Fruit fly (Drosophila melanogaster) whole organism, embryonic: Measurements from ENCODE around the gene CG15343.

Experiments used
- Aef1 ChIP-seq: fragments of 200-800 bp; sonication (Bioruptor generic); IDR thresholded peaks from 3 replicates; pipeline ENCODE4 v1.3.6; 2022; ENCODE audit warnings: missing biosample characterization, missing genetic modification characterization
- CG10147 ChIP-seq: fragments of 200-800 bp; sonication (Bioruptor generic); optimal IDR thresholded peaks from 2 replicates; lab custom pipeline; 2019; ENCODE audit warnings: missing biosample characterization, mild to moderate bottlenecking, missing genetic modification characterization, moderate library complexity
- CG10431 ChIP-seq: fragments of 200-800 bp; sonication (Bioruptor generic); optimal IDR thresholded peaks from 3 replicates; lab custom pipeline; 2018; ENCODE audit warnings: missing biosample characterization, mild to moderate bottlenecking, missing genetic modification characterization
- CG12104 ChIP-seq: fragments of 200-800 bp; sonication (Bioruptor generic); optimal IDR thresholded peaks from 3 replicates; lab custom pipeline; 2016; ENCODE audit warnings: missing biosample characterization, missing genetic modification characterization
- CG1233 ChIP-seq: fragments of 200-800 bp; sonication (Bioruptor generic); optimal IDR thresholded peaks from 4 replicates; lab custom pipeline; 2018; ENCODE audit warnings: missing biosample characterization, mild to moderate bottlenecking, missing genetic modification characterization
- CG17328 ChIP-seq: fragments of 200-800 bp; sonication (Bioruptor generic); IDR thresholded peaks from 2 replicates; pipeline ENCODE4 v1.3.6; 2022; ENCODE audit warnings: missing biosample characterization, missing genetic modification characterization
- CG17361 ChIP-seq: fragments of 200-800 bp; sonication (Bioruptor generic); IDR thresholded peaks from 3 replicates; pipeline ENCODE4 v1.3.6; 2022; ENCODE audit warnings: missing biosample characterization, missing genetic modification characterization
- CG18262 ChIP-seq: fragments of 200-800 bp; optimal IDR thresholded peaks from 3 replicates; lab custom pipeline; 2019; ENCODE audit warnings: missing biosample characterization, mild to moderate bottlenecking, missing genetic modification characterization, moderate library complexity
- CG2875 ChIP-seq: fragments of 200-800 bp; sonication (Bioruptor generic); optimal IDR thresholded peaks from 2 replicates; lab custom pipeline; 2017; ENCODE audit warnings: missing biosample characterization, mild to moderate bottlenecking, missing genetic modification characterization, missing genetic modification reagents
- CG3163 ChIP-seq: fragments of 200-800 bp; sonication (Bioruptor generic); optimal IDR thresholded peaks from 3 replicates; lab custom pipeline; 2016; ENCODE audit warnings: missing biosample characterization, missing genetic modification characterization
- CG32767 ChIP-seq: fragments of 200-800 bp; sonication (Bioruptor generic); IDR thresholded peaks from 2 replicates; pipeline ENCODE4 v1.3.6; 2022; ENCODE audit warnings: missing biosample characterization, missing genetic modification characterization
- CG4360 ChIP-seq: fragments of 200-800 bp; sonication (Bioruptor generic); IDR thresholded peaks from 2 replicates; pipeline ENCODE4 v1.3.6; 2022; ENCODE audit warnings: missing biosample characterization, missing genetic modification characterization
- CG6654 ChIP-seq: fragments of 200-800 bp; sonication (Bioruptor generic); optimal IDR thresholded peaks from 2 replicates; lab custom pipeline; 2017; ENCODE audit warnings: missing biosample characterization, mild to moderate bottlenecking, missing genetic modification characterization
- CG6854 ChIP-seq: fragments of 200-800 bp; sonication (Bioruptor generic); optimal IDR thresholded peaks from 3 replicates; lab custom pipeline; 2017; ENCODE audit warnings: missing biosample characterization, mild to moderate bottlenecking, missing genetic modification characterization
- Doc3 ChIP-seq: fragments of 200-800 bp; sonication (Bioruptor generic); IDR thresholded peaks from 3 replicates; pipeline ENCODE4 v1.3.6; 2022; ENCODE audit warnings: missing biosample characterization, missing genetic modification characterization; ENCODE audit not compliant: partially characterized antibody
- ERR ChIP-seq: fragments of 200-800 bp; sonication (Bioruptor generic); optimal IDR thresholded peaks from 2 replicates; lab custom pipeline; 2016; ENCODE audit warnings: missing biosample characterization, missing genetic modification characterization
- Elba2 ChIP-seq: fragments of 200-800 bp; sonication (Bioruptor generic); optimal IDR thresholded peaks from 3 replicates; lab custom pipeline; 2016; ENCODE audit warnings: missing biosample characterization, missing genetic modification characterization
- Gsc ChIP-seq: fragments of 200-800 bp; sonication (Bioruptor generic); IDR thresholded peaks from 2 replicates; pipeline ENCODE4 v1.3.6; 2022; ENCODE audit warnings: missing biosample characterization, missing genetic modification characterization
- HLH54F ChIP-seq: fragments of 200-800 bp; sonication (Bioruptor generic); optimal IDR thresholded peaks from 3 replicates; lab custom pipeline; 2016; ENCODE audit warnings: missing biosample characterization, missing genetic modification characterization
- Hr3 ChIP-seq: fragments of 200-800 bp; sonication (Bioruptor generic); optimal IDR thresholded peaks from 3 replicates; lab custom pipeline; 2016; ENCODE audit warnings: missing biosample characterization, missing genetic modification characterization
- Hr39 ChIP-seq: fragments of >200 bp; optimal IDR thresholded peaks from 2 replicates; lab custom pipeline; 2017
- MBD-R2 ChIP-seq: fragments of 200-800 bp; sonication (Bioruptor generic); IDR thresholded peaks from 2 replicates; pipeline ENCODE4 v1.3.6; 2022; ENCODE audit warnings: missing biosample characterization, missing genetic modification characterization
- Max ChIP-seq: fragments of 200-800 bp; sonication (Bioruptor generic); optimal IDR thresholded peaks from 2 replicates; lab custom pipeline; 2016; ENCODE audit warnings: missing biosample characterization, mild to moderate bottlenecking, missing genetic modification characterization
- Mrtf ChIP-seq: fragments of 200-800 bp; sonication (Bioruptor generic); IDR thresholded peaks from 3 replicates; pipeline ENCODE4 v1.3.6; 2022; ENCODE audit warnings: missing biosample characterization, missing genetic modification characterization
- NFAT ChIP-seq: fragments of 200-800 bp; sonication (Bioruptor generic); IDR thresholded peaks from 2 replicates; pipeline ENCODE4 v1.3.6; 2022; ENCODE audit warnings: missing biosample characterization, missing genetic modification characterization
- Optix ChIP-seq: fragments of 200-800 bp; sonication (Bioruptor generic); IDR thresholded peaks from 3 replicates; pipeline ENCODE4 v1.3.6; 2022; ENCODE audit warnings: missing biosample characterization, missing genetic modification characterization
- Ptx1 ChIP-seq: fragments of 200-800 bp; sonication (Bioruptor generic); IDR thresholded peaks from 2 replicates; pipeline ENCODE4 v1.3.6; 2022; ENCODE audit warnings: missing biosample characterization, missing genetic modification characterization
- Ravus ChIP-seq: fragments of 200-800 bp; sonication (Bioruptor generic); IDR thresholded peaks from 2 replicates; pipeline ENCODE4 v1.3.6; 2022; ENCODE audit warnings: missing biosample characterization, missing genetic modification characterization
- TFAM ChIP-seq: fragments of 200-800 bp; sonication (Bioruptor generic); optimal IDR thresholded peaks from 2 replicates; lab custom pipeline; 2017; ENCODE audit warnings: missing biosample characterization, missing genetic modification characterization, inconsistent platforms
- YL-1 ChIP-seq: fragments of 200-800 bp; sonication (Bioruptor generic); optimal IDR thresholded peaks from 3 replicates; lab custom pipeline; 2017; ENCODE audit warnings: missing biosample characterization, mild to moderate bottlenecking, missing genetic modification characterization
- ara ChIP-seq: fragments of 200-800 bp; sonication (Bioruptor generic); IDR thresholded peaks from 2 replicates; pipeline ENCODE4 v1.3.6; 2022; ENCODE audit warnings: missing biosample characterization, missing genetic modification characterization
- bab2 ChIP-seq: fragments of 200-800 bp; sonication (Bioruptor generic); optimal IDR thresholded peaks from 2 replicates; lab custom pipeline; 2016; ENCODE audit warnings: missing biosample characterization, missing genetic modification characterization
- bcd ChIP-seq: fragments of 200-800 bp; sonication (Bioruptor generic); optimal IDR thresholded peaks from 2 replicates; lab custom pipeline; 2017; ENCODE audit warnings: missing biosample characterization, mild to moderate bottlenecking, missing genetic modification characterization
- bsh ChIP-seq, 2 experiments: fragments of 200-800 bp; sonication (Bioruptor generic); optimal IDR thresholded peaks; 2 replicates each; lab custom pipeline; 2017 to 2018; ENCODE audit warnings: mild to moderate bottlenecking in 2 of 2, missing biosample characterization in 2 of 2, missing genetic modification characterization in 2 of 2, moderate library complexity in 1 of 2
- cad ChIP-seq: fragments of >200 bp; optimal IDR thresholded peaks from 2 replicates; lab custom pipeline; 2017; ENCODE audit warnings: missing biosample characterization, missing genetic modification characterization
- cato ChIP-seq: fragments of 200-800 bp; sonication (Bioruptor generic); optimal IDR thresholded peaks from 2 replicates; lab custom pipeline; 2016; ENCODE audit warnings: missing biosample characterization, missing genetic modification characterization, borderline replicate concordance
- chn ChIP-seq: fragments of 200-800 bp; sonication (Bioruptor generic); optimal IDR thresholded peaks from 2 replicates; lab custom pipeline; 2016; ENCODE audit warnings: missing biosample characterization, missing genetic modification characterization
- en ChIP-seq: fragments of 200-800 bp; sonication (Bioruptor generic); optimal IDR thresholded peaks from 2 replicates; lab custom pipeline; 2016; ENCODE audit warnings: missing biosample characterization, missing genetic modification characterization
- fd96Cb ChIP-seq: fragments of 200-800 bp; sonication (Bioruptor generic); optimal IDR thresholded peaks from 2 replicates; lab custom pipeline; 2018; ENCODE audit warnings: missing biosample characterization, mild to moderate bottlenecking, missing genetic modification characterization, moderate library complexity
- gcm2 ChIP-seq: fragments of 200-800 bp; sonication (Bioruptor generic); optimal IDR thresholded peaks from 2 replicates; lab custom pipeline; 2016; ENCODE audit warnings: missing biosample characterization, missing genetic modification characterization
- her ChIP-seq: fragments of 200-800 bp; sonication (Bioruptor generic); optimal IDR thresholded peaks from 2 replicates; lab custom pipeline; 2016; ENCODE audit warnings: missing biosample characterization, missing genetic modification characterization
- insv ChIP-seq, 2 experiments: fragments of 200-800 bp; sonication (Bioruptor generic); optimal IDR thresholded peaks; 3 replicates each; lab custom pipeline; 2016 to 2018; ENCODE audit warnings: missing biosample characterization in 2 of 2, missing genetic modification characterization in 2 of 2
- odd ChIP-seq: fragments of 200-800 bp; sonication (Bioruptor generic); optimal IDR thresholded peaks from 2 replicates; lab custom pipeline; 2017; ENCODE audit warnings: missing biosample characterization, mild to moderate bottlenecking, missing genetic modification characterization
- scrt ChIP-seq: fragments of 200-800 bp; sonication (Bioruptor generic); optimal IDR thresholded peaks from 2 replicates; lab custom pipeline; 2018; ENCODE audit warnings: missing biosample characterization, mild to moderate bottlenecking, missing genetic modification characterization, moderate library complexity
- slp2 ChIP-seq: fragments of 200-800 bp; sonication (Bioruptor generic); optimal IDR thresholded peaks from 2 replicates; lab custom pipeline; 2016; ENCODE audit warnings: missing biosample characterization, missing genetic modification characterization
- sob ChIP-seq: fragments of 200-800 bp; sonication (Bioruptor generic); IDR thresholded peaks from 2 replicates; pipeline ENCODE4 v1.3.6; 2022; ENCODE audit warnings: missing biosample characterization, missing genetic modification characterization
- sr ChIP-seq: fragments of 200-800 bp; sonication (Bioruptor generic); IDR thresholded peaks from 3 replicates; pipeline ENCODE4 v1.3.6; 2022; ENCODE audit warnings: missing biosample characterization, missing genetic modification characterization
- trem ChIP-seq: fragments of 200-800 bp; optimal IDR thresholded peaks from 3 replicates; lab custom pipeline; 2019; ENCODE audit warnings: missing biosample characterization, mild to moderate bottlenecking, missing genetic modification characterization, moderate library complexity
- tup ChIP-seq: fragments of 200-800 bp; sonication (Bioruptor generic); optimal IDR thresholded peaks from 2 replicates; lab custom pipeline; 2016; ENCODE audit warnings: missing biosample characterization, mild to moderate bottlenecking, missing genetic modification characterization, moderate library complexity
- unpg ChIP-seq: fragments of 200-800 bp; sonication (Bioruptor generic); optimal IDR thresholded peaks from 3 replicates; lab custom pipeline; 2018; ENCODE audit warnings: missing biosample characterization, mild to moderate bottlenecking, missing genetic modification characterization, moderate library complexity
- zfh1 ChIP-seq: fragments of 200-800 bp; sonication (Bioruptor generic); IDR thresholded peaks from 3 replicates; pipeline ENCODE4 v1.3.6; 2022; ENCODE audit warnings: missing biosample characterization, missing genetic modification characterization

Gene CG15343

DNA sequence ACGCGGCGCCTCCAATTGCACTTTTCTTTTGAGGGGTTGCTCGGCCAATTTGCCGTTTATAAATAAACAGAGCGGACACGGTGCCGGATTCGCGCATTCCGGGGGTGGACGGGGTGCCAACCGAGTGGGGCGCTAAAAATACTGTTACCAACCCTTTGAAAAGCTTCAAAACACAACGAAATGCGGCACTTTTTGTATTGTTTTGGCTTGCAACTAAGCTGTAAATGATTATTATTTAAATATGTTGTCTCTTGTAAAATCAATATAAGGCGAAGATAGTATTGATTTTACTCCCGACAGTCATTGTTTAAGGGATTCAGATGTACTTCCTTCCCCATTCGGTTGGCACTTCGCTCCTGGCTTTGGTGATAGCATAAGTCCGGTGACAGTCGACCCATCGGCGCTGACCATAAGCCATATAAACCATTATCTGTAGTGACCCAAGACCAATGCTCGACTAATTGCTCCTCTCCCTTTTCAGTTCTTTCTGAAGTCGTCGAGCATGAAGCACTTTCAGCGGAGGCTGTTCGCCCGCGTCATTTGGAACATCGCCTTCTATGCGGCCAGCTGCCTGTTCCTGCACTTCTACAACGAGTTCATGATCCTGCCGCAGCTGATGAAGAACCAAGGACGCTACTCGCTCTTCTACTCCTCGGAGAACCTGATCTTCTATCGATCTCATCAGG, at the start of gene CG15343:
TSS of gene CG15343 (minus strand) at position 8 of the 686 bp plus-strand sequence.
- no peak for TF ChIP-seq Mrtf (GFP tag; lab: Robert Waterston, UW)
- no peak for TF ChIP-seq Doc3
- TF ChIP-seq Optix (GFP tag; lab: Robert Waterston, UW): no peak
- no peak for TF ChIP-seq CG12104
- 0 out of 2 replicates have a peak, but pooled peaks have one; percentile 28 for TF ChIP-seq CG32767 (GFP tag; lab: Robert Waterston, UW)
- peak; percentile 45 for TF ChIP-seq fd96Cb
- no peak for TF ChIP-seq tup (GFP tag; lab: Kevin White, UChicago)
- peak; percentile 30; the same call in 1 of the 2 replicates for TF ChIP-seq ara
- no peak for TF ChIP-seq CG6654 (GFP tag; lab: Kevin White, UChicago)
- TF ChIP-seq CG2875: no peak
- 0 out of 3 replicates have a peak, but pooled peaks have one; percentile 41 for TF ChIP-seq zfh1
- peak; percentile 37; the same call in 1 of the 2 replicates for TF ChIP-seq Ptx1 (GFP tag; lab: Robert Waterston, UW)
- TF ChIP-seq cato: no peak
- TF ChIP-seq CG6854 (GFP tag; lab: Kevin White, UChicago): no peak
- TF ChIP-seq slp2 (GFP tag; lab: Kevin White, UChicago): no peak
- TF ChIP-seq TFAM: no peak
- TF ChIP-seq CG17328 (GFP tag; lab: Robert Waterston, UW): no peak
- no peak for TF ChIP-seq MBD-R2 (GFP tag; lab: Robert Waterston, UW)
- TF ChIP-seq trem (tag; lab: Kevin White, UChicago): no peak
- no peak for TF ChIP-seq sr (GFP tag; lab: Robert Waterston, UW)
- no peak for TF ChIP-seq CG10431 (GFP tag; lab: Kevin White, UChicago)
- TF ChIP-seq chn: peak; percentile 7
- TF ChIP-seq her: no peak
- TF ChIP-seq sob (GFP tag; lab: Robert Waterston, UW): peak; percentile 49; the same call in 1 of the 2 replicates
- peak; percentile 15 for TF ChIP-seq CG1233
- peak; percentile 25; the same call in 1 of the 3 replicates for TF ChIP-seq Aef1
- TF ChIP-seq NFAT (GFP tag; lab: Robert Waterston, UW): peak; percentile 67
- TF ChIP-seq Gsc (GFP tag; lab: Robert Waterston, UW): no peak
- TF ChIP-seq Ravus (GFP tag; lab: Robert Waterston, UW): no peak
- peak; percentile 31 for TF ChIP-seq bcd (GFP tag; lab: Kevin White, UChicago)
- no peak for TF ChIP-seq insv (GFP tag; optimal IDR thresholded peaks at IDR 0.05; lab: Kevin White, UChicago)
- TF ChIP-seq YL-1: no peak
- TF ChIP-seq CG18262: peak; percentile 10
- TF ChIP-seq Elba2 (GFP tag; lab: Kevin White, UChicago): no peak
- peak in 1 of 2 experiments; percentile 4 for TF ChIP-seq bsh (GFP tag; optimal IDR thresholded peaks at IDR 0.05; lab: Kevin White, UChicago)
- no peak for TF ChIP-seq cad
- TF ChIP-seq Max (GFP tag; lab: Kevin White, UChicago): no peak
- TF ChIP-seq CG3163 (GFP tag; lab: Kevin White, UChicago): no peak
- TF ChIP-seq en (GFP tag; lab: Kevin White, UChicago): no peak
- TF ChIP-seq Hr39 (lab: Kevin White, UChicago): no peak
- peak; percentile 2 for TF ChIP-seq unpg (GFP tag; lab: Kevin White, UChicago)
- 0 out of 3 replicates have a peak, but pooled peaks have one; percentile 29 for TF ChIP-seq CG17361 (GFP tag; lab: Robert Waterston, UW)
- no peak for TF ChIP-seq CG10147 (GFP tag; lab: Kevin White, UChicago)
- TF ChIP-seq scrt (GFP tag; lab: Kevin White, UChicago): no peak
- peak; percentile 19 for TF ChIP-seq Hr3 (GFP tag; lab: Kevin White, UChicago)
- TF ChIP-seq odd (GFP tag; lab: Kevin White, UChicago): no peak
- no peak for TF ChIP-seq CG4360
- TF ChIP-seq ERR (GFP tag; lab: Kevin White, UChicago): no peak
- TF ChIP-seq HLH54F (GFP tag; lab: Kevin White, UChicago): peak; percentile 45
- peak; percentile 27 for TF ChIP-seq bab2 (GFP tag; lab: Kevin White, UChicago)
- no peak for TF ChIP-seq gcm2 (GFP tag; lab: Kevin White, UChicago)
